Worm (Caenorhabditis elegans) whole organism, L4/young adult: ENCODE results near the gene mig-18.
"Not testable (repeated sequence)": the region's sequence is repeated elsewhere in the genome, so short reads cannot be mapped to it uniquely, and the experiment has no call there.

Source experiments
- dao-5 ChIP-seq: sonication (generic microtip); optimal IDR thresholded peaks from 2 replicates; lab custom pipeline; 2016; ENCODE audit warnings: missing genotype, missing genetic modification characterization, moderate library complexity, missing compliant biosample characterization
- him-1 ChIP-seq: sonication (generic microtip); optimal IDR thresholded peaks from 2 replicates; lab custom pipeline; 2016; ENCODE audit warnings: missing genotype, missing genetic modification reagents, missing genetic modification characterization, missing compliant biosample characterization

DNA sequence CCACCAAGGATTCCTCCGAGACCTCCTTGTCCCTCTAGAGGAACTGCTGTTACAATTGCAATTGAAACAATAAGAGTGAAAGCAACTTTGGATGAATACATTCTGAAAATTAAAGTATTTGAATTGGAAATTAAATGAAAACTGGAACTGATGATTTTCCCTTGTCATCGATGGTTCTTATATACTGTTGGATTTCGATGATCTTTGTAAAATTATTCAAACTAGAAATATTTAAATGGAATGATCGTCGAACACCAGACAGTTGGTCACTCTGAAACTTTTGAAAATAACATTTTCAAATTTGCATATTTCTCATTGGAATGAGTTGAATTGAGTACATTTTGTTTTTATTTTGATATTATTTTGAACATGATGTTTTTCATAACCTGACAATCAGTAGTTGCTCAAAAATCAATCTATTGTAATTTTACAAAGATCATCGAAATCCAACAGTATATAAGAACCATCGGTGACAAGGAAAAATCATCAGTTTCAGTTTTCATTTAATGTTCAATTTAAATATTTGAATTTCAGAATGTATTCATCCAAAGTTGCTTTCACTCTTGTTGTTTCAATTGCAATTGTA, 1.3 kb upstream of the mig-18 start, which contains the start of the genes srlf-9 and srlf-10:
- TF ChIP-seq dao-5, him-1 (tag; lab: Kevin White, UChicago): not testable (repeated sequence)
